Worm (Caenorhabditis elegans): ENCODE results near the gene famk-1.
A peak's percentile ranks its signal among the peaks of the same experiment; 100 is the strongest.

DNA sequence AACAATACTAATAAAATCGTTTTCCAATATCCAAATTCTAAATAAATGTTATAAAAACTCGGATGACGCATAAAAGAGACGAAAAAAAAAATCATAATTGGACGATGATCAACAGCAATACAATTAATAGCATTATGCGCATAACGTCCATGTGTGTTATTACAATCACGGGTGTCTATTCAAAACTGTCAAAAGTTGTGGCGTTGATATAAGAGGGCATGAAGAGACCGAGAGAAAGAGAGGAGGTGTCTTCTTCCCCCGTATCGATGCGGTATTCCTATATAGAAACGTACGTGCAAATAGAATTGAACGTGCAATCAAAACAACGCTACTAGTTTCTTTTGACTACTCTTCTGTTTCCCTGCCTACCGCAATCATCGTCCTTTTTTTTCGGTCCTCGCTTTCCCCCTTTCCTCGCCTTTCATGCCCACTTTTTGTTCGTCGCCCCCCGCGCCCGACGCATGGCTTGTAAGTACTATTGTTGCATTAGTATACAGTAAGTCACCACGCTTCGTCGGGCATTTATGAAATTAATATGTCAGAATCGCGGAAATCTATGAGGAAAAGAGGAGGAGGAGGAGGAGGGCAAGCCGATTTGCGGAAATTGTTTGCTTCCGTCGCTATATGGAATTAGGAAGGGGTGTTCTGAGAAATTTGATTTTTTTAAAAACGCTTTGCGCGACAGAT is 8.9 kb upstream of the famk-1 start:
- TF ChIP-seq dve-1 (tag; optimal IDR thresholded peaks at IDR 0.05; ENCODE audit: insufficient read depth), result peak; percentile 71
- TF ChIP-seq lin-13 (GFP tag; optimal IDR thresholded peaks at IDR 0.05), result no peak
- no peak for TF ChIP-seq D1046.2 (GFP tag; IDR thresholded peaks at IDR 0.05)
- no peak for TF ChIP-seq fkh-10 (GFP tag; optimal IDR thresholded peaks at IDR 0.05)
- TF ChIP-seq unc-62 (GFP tag; optimal IDR thresholded peaks at IDR 0.05 in 1 of 2), result no peak
- no peak for TF ChIP-seq unc-62 (tag; optimal IDR thresholded peaks at IDR 0.05)
- TF ChIP-seq ceh-62 (tag; optimal IDR thresholded peaks at IDR 0.05), result no peak
- TF ChIP-seq aha-1 (tag), result no peak
- TF ChIP-seq ama-1 (optimal IDR thresholded peaks at IDR 0.05), result no peak
